Worm (Caenorhabditis elegans): Measurements from ENCODE around the gene nhr-223.
"Not testable (repeated sequence)": the region's sequence is repeated elsewhere in the genome, so short reads cannot be mapped to it uniquely, and the experiment has no call there.

The nhr-223 gene

DNA sequence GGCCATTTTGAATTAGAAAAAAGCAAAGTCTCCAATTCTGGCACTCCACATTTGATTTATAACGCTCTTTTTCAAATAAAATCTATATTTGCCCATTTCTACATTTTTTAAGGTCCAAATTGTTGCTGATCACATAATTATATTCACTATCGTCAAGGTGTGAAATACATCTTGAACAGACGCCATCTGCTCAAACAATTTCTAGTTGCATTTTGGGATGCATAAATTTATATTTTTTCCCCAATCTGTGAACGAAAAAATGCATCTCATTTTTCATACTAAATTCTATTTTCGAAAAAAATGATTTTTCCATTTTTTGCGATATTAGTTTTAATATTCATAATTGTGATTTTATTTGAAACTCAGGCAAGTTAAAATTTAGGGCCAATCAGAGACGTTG is 2.9 kb upstream of the nhr-223 start, which contains the start of gene T26E4.7:
Gene T26E4.7 (plus strand): TSS at position 301 of the 400 bp plus-strand sequence.
- TF ChIP-seq rnt-1 (tag; optimal IDR thresholded peaks at IDR 0.05), result no peak
- TF ChIP-seq hlh-6 (tag; optimal IDR thresholded peaks at IDR 0.05), result no peak
- no peak for TF ChIP-seq ztf-16 (tag; optimal IDR thresholded peaks at IDR 0.05)
- TF ChIP-seq ceh-22 (tag; optimal IDR thresholded peaks at IDR 0.05), result no peak
- TF ChIP-seq sox-2 (GFP tag; IDR thresholded peaks at IDR 0.05), result no peak
- no peak for TF ChIP-seq sox-4 (tag; optimal IDR thresholded peaks at IDR 0.05)
- no peak for TF ChIP-seq ceh-9 (tag; optimal IDR thresholded peaks at IDR 0.05)
- no peak for TF ChIP-seq ref-2 (tag; optimal IDR thresholded peaks at IDR 0.05)
- TF ChIP-seq ceh-31 (tag; optimal IDR thresholded peaks at IDR 0.05), result no peak
- TF ChIP-seq eyg-1 (tag; optimal IDR thresholded peaks at IDR 0.05), result no peak
- TF ChIP-seq tbx-7 (tag; optimal IDR thresholded peaks at IDR 0.05), result no peak
- TF ChIP-seq Y22D7AL.16 (tag; optimal IDR thresholded peaks at IDR 0.05), result no peak
- no peak for TF ChIP-seq unc-86 (tag; optimal IDR thresholded peaks at IDR 0.05)
- TF ChIP-seq ceh-19 (GFP tag; optimal IDR thresholded peaks at IDR 0.05), result no peak

- no peak for TF ChIP-seq ceh-24 (tag; optimal IDR thresholded peaks at IDR 0.05)
- no peak for TF ChIP-seq pax-1 (tag; optimal IDR thresholded peaks at IDR 0.05)
- TF ChIP-seq ama-1 (optimal IDR thresholded peaks at IDR 0.05), result no peak
- TF ChIP-seq pha-4 (tag; optimal IDR thresholded peaks at IDR 0.05), result no peak
- TF ChIP-seq hlh-30 (tag; optimal IDR thresholded peaks at IDR 0.05; ENCODE audit: insufficient read depth), result no peak
- TF ChIP-seq ceh-45 (GFP tag; IDR thresholded peaks at IDR 0.05), result no peak
- TF ChIP-seq madf-2 (tag; optimal IDR thresholded peaks at IDR 0.05), result no peak
- TF ChIP-seq nfya-1 (tag; optimal IDR thresholded peaks at IDR 0.05), result no peak
- no peak for TF ChIP-seq ceh-48 (tag; optimal IDR thresholded peaks at IDR 0.05)
- TF ChIP-seq C08G9.2 (tag; optimal IDR thresholded peaks at IDR 0.05), result no peak
- no peak for TF ChIP-seq hlh-6 (tag; optimal IDR thresholded peaks at IDR 0.05)
These were observed 1.9 kb downstream of the nhr-223 start, which contains the start of gene T26E4.10 for ce11 chrV:15798108-15798507. Gene T26E4.10, minus strand, starts transcription at chrV:15798208.

- not testable (repeated sequence) for TF ChIP-seq ceh-22 (tag; optimal IDR thresholded peaks at IDR 0.05); hlh-30 (tag; optimal IDR thresholded peaks at IDR 0.05; ENCODE audit: insufficient read depth); ahr-1 (tag; optimal IDR thresholded peaks at IDR 0.05)
These were observed 6.4 kb downstream of the nhr-223 start, which contains the start of gene T26E4.9 for ce11 chrV:15802623-15803022. Gene T26E4.9, minus strand, starts transcription at chrV:15802723.

- not testable (repeated sequence) for TF ChIP-seq ceh-45 (GFP tag; IDR thresholded peaks at IDR 0.05); fkh-10 (GFP tag; optimal IDR thresholded peaks at IDR 0.05); sdc-2 (tag; optimal IDR thresholded peaks at IDR 0.05)
These were observed 6.9 kb downstream of the nhr-223 start, which contains the start of gene srd-27 for ce11 chrV:15803079-15803478. Gene srd-27, plus strand, starts transcription at chrV:15803379.

DNA sequence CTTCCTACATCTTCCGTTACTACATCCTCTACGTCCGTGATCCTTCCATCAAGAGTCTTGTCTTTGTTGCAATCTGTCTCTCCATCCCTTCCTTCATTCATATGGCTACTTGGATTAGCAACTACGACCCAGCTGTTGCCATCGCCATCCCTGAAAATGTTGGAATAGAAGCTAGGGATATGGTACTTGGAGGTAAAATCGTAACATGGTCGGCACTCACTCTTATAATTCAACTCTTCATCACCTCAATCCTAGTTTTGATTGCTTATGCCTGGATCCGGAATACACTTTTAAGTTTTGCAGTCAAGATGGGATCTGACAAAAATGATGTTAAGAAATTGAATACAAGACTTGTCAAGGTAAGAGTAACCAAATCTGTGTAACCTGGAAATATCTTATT is 7.6 kb downstream of the nhr-223 start, which contains the start of gene T26E4.18:
Gene T26E4.18 (minus strand): TSS at position 101 of the 400 bp plus-strand sequence.
- not testable (repeated sequence) for TF ChIP-seq hlh-30 (tag; optimal IDR thresholded peaks at IDR 0.05; ENCODE audit: insufficient read depth); gmeb-2 (tag; optimal IDR thresholded peaks at IDR 0.05); dmd-4 (tag; optimal IDR thresholded peaks at IDR 0.05; ENCODE audit: borderline replicate concordance)

DNA sequence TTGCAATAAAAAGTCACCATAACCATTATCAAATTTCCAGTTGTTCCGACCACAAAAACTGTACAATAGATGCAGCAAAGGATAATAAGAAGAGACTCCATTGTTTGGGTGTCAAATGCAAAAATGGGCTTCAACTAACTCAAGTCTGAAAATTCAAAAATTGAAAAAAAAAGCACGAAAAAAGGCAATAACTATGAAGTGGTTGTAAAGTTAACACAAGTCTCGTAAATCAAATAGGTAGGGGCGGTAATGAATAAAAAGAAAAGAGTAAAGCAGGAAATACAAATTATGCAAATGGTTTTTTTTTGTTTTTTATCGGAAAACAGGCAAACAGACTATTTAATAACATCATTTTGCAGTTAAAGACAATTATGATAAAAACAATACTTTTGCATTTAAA is 11.2 kb downstream of the nhr-223 start, which contains the start of gene srsx-38:
Gene srsx-38 (minus strand): TSS at position 101 of the 400 bp plus-strand sequence.
- TF ChIP-seq pha-4 (tag; optimal IDR thresholded peaks at IDR 0.05); ceh-19 (GFP tag; optimal IDR thresholded peaks at IDR 0.05); npax-4 (tag; optimal IDR thresholded peaks at IDR 0.05): not testable (repeated sequence)

DNA sequence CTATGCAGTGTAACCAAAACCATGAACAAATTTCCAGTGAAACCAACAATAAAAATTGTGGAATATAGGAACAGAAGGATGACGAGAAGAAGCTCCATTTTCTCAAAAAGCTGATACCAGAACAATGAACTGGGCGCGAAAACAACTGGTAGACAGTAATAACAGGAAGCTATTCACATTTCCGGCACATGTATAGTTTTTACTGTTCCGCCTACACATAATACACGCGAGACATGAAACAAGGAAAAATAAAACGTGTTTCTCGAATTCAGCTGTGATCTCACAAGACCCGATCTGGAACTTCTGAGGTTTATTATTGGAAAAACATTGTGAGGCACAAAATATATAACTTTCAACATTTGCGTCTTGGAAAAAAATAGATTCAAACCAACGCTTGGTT is 13.4 kb downstream of the nhr-223 start, which contains the start of gene srsx-36:
Gene srsx-36 (minus strand): TSS at position 101 of the 400 bp plus-strand sequence.
- TF ChIP-seq odd-2 (tag; optimal IDR thresholded peaks at IDR 0.05) (no peak), ceh-22 (tag; optimal IDR thresholded peaks at IDR 0.05) (no peak), pat-9 (tag; optimal IDR thresholded peaks at IDR 0.05) (no peak), pqm-1 (tag; optimal IDR thresholded peaks at IDR 0.05) (no peak), hlh-15 (tag; optimal IDR thresholded peaks at IDR 0.05) (no peak), fax-1 (tag; optimal IDR thresholded peaks at IDR 0.05) (no peak), elt-4 (tag; optimal IDR thresholded peaks at IDR 0.05) (no peak), ztf-16 (tag; optimal IDR thresholded peaks at IDR 0.05) (no peak), gmeb-2 (tag; optimal IDR thresholded peaks at IDR 0.05) (no peak), ceh-30 (tag; optimal IDR thresholded peaks at IDR 0.05) (no peak), sdc-2 (tag; optimal IDR thresholded peaks at IDR 0.05) (no peak), hlh-8 (tag; optimal IDR thresholded peaks at IDR 0.05) (no peak), ceh-9 (tag; optimal IDR thresholded peaks at IDR 0.05) (no peak), rnt-1 (tag; optimal IDR thresholded peaks at IDR 0.05) (no peak), dve-1 (tag; optimal IDR thresholded peaks at IDR 0.05) (no peak), eyg-1 (tag; optimal IDR thresholded peaks at IDR 0.05) (no peak)
